Worm (Caenorhabditis elegans) whole organism, L1 larva: ENCODE measurements around the gene twk-12.

Experiments used
- F16B12.6 ChIP-seq: fragments of 150-350 bp; optimal IDR thresholded peaks from 2 replicates; lab custom pipeline; 2014; ENCODE audit warnings: missing biosample characterization, missing genetic modification characterization
- Y116A8C.19 ChIP-seq: sonication (generic microtip); optimal IDR thresholded peaks from 2 replicates; lab custom pipeline; 2016; ENCODE audit warnings: missing compliant biosample characterization, missing genetic modification characterization, borderline replicate concordance
- alr-1 ChIP-seq: fragments of 200-800 bp; sonication (Bioruptor generic); optimal IDR thresholded peaks from 2 replicates; lab custom pipeline; 2018; ENCODE audit warnings: borderline replicate concordance, mild to moderate bottlenecking, missing genetic modification characterization, missing compliant biosample characterization
- blmp-1 ChIP-seq: fragments of 150-350 bp; optimal IDR thresholded peaks from 2 replicates; lab custom pipeline; 2014; ENCODE audit warnings: missing biosample characterization, missing genetic modification characterization
- ceh-82 ChIP-seq, 3 experiments: fragments of 150-350 bp in 1 of 3; sonication (generic microtip) in 2 of 3; optimal IDR thresholded peaks; 2 replicates each; lab custom pipeline; 2014 to 2017; ENCODE audit warnings: missing biosample characterization in 3 of 3, missing genetic modification characterization in 3 of 3
- ceh-88 ChIP-seq: fragments of 200-800 bp; sonication (Bioruptor generic); IDR thresholded peaks from 2 replicates; pipeline ENCODE4 v1.3.6; 2022; ENCODE audit warnings: missing genetic modification characterization, missing compliant biosample characterization
- ces-1 ChIP-seq: fragments of 150-350 bp; optimal IDR thresholded peaks from 2 replicates; lab custom pipeline; 2014; ENCODE audit warnings: missing biosample characterization, missing genetic modification reagents, missing genetic modification characterization
- dpl-1 ChIP-seq, 3 experiments: fragments of 150-350 bp in 2 of 3; sonication (generic microtip) in 1 of 3; optimal IDR thresholded peaks; 2 replicates each; lab custom pipeline; 2014 to 2017; ENCODE audit warnings: missing biosample characterization in 3 of 3, missing genetic modification characterization in 3 of 3, missing genetic modification reagents in 3 of 3
- dsc-1 ChIP-seq: sonication (generic microtip); optimal IDR thresholded peaks from 2 replicates; lab custom pipeline; 2016; ENCODE audit warnings: mild to moderate bottlenecking, missing genetic modification characterization, missing compliant biosample characterization
- efl-1 ChIP-seq, 4 experiments: fragments of 150-350 bp; optimal IDR thresholded peaks in 3 of 4; peaks in 1 of 4; 1 replicate in 1 of 4; 2 replicates in 3 of 4; lab custom pipeline; 2014; ENCODE audit warnings: missing biosample characterization in 2 of 4, missing genetic modification characterization in 2 of 4, missing genetic modification reagents in 2 of 4
- elt-3 ChIP-seq, 6 experiments: fragments of 150-350 bp in 1 of 6; sonication (generic microtip); optimal IDR thresholded peaks; 2 replicates each; lab custom pipeline; 2017 to 2018; ENCODE audit warnings: missing biosample characterization in 6 of 6, missing genetic modification characterization in 6 of 6, inconsistent platforms in 1 of 6
- fkh-4 ChIP-seq: sonication (generic microtip); optimal IDR thresholded peaks from 2 replicates; lab custom pipeline; 2016; ENCODE audit warnings: missing compliant biosample characterization, missing genetic modification characterization, borderline replicate concordance
- fkh-8 ChIP-seq: sonication (generic microtip); optimal IDR thresholded peaks from 2 replicates; lab custom pipeline; 2016; ENCODE audit warnings: mild to moderate bottlenecking, missing genetic modification characterization, missing compliant biosample characterization
- fos-1 ChIP-seq: fragments of 150-350 bp; optimal IDR thresholded peaks from 2 replicates; lab custom pipeline; 2014; ENCODE audit warnings: missing biosample characterization, missing genetic modification characterization
- hlh-4 ChIP-seq: sonication (generic microtip); optimal IDR thresholded peaks from 2 replicates; lab custom pipeline; 2016; ENCODE audit warnings: mild to moderate bottlenecking, missing genetic modification characterization, missing compliant biosample characterization
- irx-1 ChIP-seq: sonication (generic microtip); optimal IDR thresholded peaks from 2 replicates; lab custom pipeline; 2016; ENCODE audit warnings: missing genetic modification characterization, missing compliant biosample characterization
- lin-13 ChIP-seq: fragments of 150-350 bp; optimal IDR thresholded peaks from 2 replicates; lab custom pipeline; 2014; ENCODE audit warnings: missing biosample characterization, missing genetic modification reagents, missing genetic modification characterization
- lin-15B ChIP-seq: fragments of 150-350 bp; sonication (generic microtip); optimal IDR thresholded peaks from 3 replicates; lab custom pipeline; 2014; ENCODE audit warnings: missing biosample characterization, missing genetic modification characterization
- lin-35 ChIP-seq, 2 experiments: fragments of 150-350 bp; optimal IDR thresholded peaks; 2 replicates each; lab custom pipeline; 2014; ENCODE audit warnings: missing biosample characterization in 2 of 2, missing genetic modification characterization in 2 of 2, missing genetic modification reagents in 2 of 2
- lin-39 ChIP-seq: fragments of 150-350 bp; optimal IDR thresholded peaks from 2 replicates; lab custom pipeline; 2014; ENCODE audit warnings: missing biosample characterization, missing genetic modification reagents, missing genetic modification characterization
- lsy-2 ChIP-seq, 2 experiments: fragments of 150-350 bp; optimal IDR thresholded peaks; 2 replicates each; lab custom pipeline; 2014; ENCODE audit warnings: missing biosample characterization in 2 of 2, missing genetic modification characterization in 2 of 2
- mef-2 ChIP-seq: fragments of 150-350 bp; optimal IDR thresholded peaks from 2 replicates; lab custom pipeline; 2014; ENCODE audit warnings: missing biosample characterization, missing genetic modification characterization
- mep-1 ChIP-seq: fragments of 150-350 bp; optimal IDR thresholded peaks from 2 replicates; lab custom pipeline; 2014; ENCODE audit warnings: missing biosample characterization, missing genetic modification characterization
- nhr-19 ChIP-seq: fragments of 200-800 bp; sonication (Bioruptor generic); conservative IDR thresholded peaks from 2 replicates; pipeline ENCODE4 v1.3.6; 2022; ENCODE audit warnings: missing genetic modification characterization, missing compliant biosample characterization
- nhr-20 ChIP-seq: sonication (generic microtip); optimal IDR thresholded peaks from 2 replicates; lab custom pipeline; 2016; ENCODE audit warnings: mild to moderate bottlenecking, missing genetic modification characterization, missing compliant biosample characterization
- nhr-237 ChIP-seq: fragments of 150-350 bp; optimal IDR thresholded peaks from 2 replicates; lab custom pipeline; 2014; ENCODE audit warnings: missing biosample characterization, missing genetic modification characterization
- nhr-28 ChIP-seq: fragments of 150-350 bp; optimal IDR thresholded peaks from 2 replicates; lab custom pipeline; 2014; ENCODE audit warnings: missing biosample characterization, missing genetic modification characterization
- nhr-71 ChIP-seq: sonication (generic microtip); optimal IDR thresholded peaks from 2 replicates; lab custom pipeline; 2016; ENCODE audit warnings: mild to moderate bottlenecking, missing genetic modification characterization, moderate library complexity, missing compliant biosample characterization
- nhr-77 ChIP-seq: fragments of 150-350 bp; optimal IDR thresholded peaks from 2 replicates; lab custom pipeline; 2014; ENCODE audit warnings: missing biosample characterization, missing genetic modification characterization
- nhr-84 ChIP-seq: sonication (generic microtip); optimal IDR thresholded peaks from 2 replicates; lab custom pipeline; 2017; ENCODE audit warnings: missing biosample characterization, missing genetic modification characterization
- nhr-85 ChIP-seq: sonication (generic microtip); peaks from one replicate; lab custom pipeline; 2016; ENCODE audit warnings: missing genetic modification characterization, inconsistent platforms, missing compliant biosample characterization
- nhr-90 ChIP-seq: sonication (generic microtip); optimal IDR thresholded peaks from 2 replicates; lab custom pipeline; 2016; ENCODE audit warnings: mild to moderate bottlenecking, missing genetic modification characterization, missing compliant biosample characterization; ENCODE audit not compliant: poor library complexity
- pqm-1 ChIP-seq: sonication (generic microtip); optimal IDR thresholded peaks from 3 replicates; lab custom pipeline; 2017; ENCODE audit warnings: missing biosample characterization, missing genetic modification characterization
- rnt-1 ChIP-seq: sonication (generic microtip); optimal IDR thresholded peaks from 2 replicates; lab custom pipeline; 2016; ENCODE audit warnings: mild to moderate bottlenecking, missing genetic modification characterization, moderate library complexity, missing compliant biosample characterization
- snu-23 ChIP-seq: sonication (generic microtip); optimal IDR thresholded peaks from 2 replicates; lab custom pipeline; 2016; ENCODE audit warnings: missing genetic modification characterization, missing compliant biosample characterization
- sptf-1 ChIP-seq: fragments of 150-350 bp; optimal IDR thresholded peaks from 2 replicates; lab custom pipeline; 2014; ENCODE audit warnings: missing biosample characterization, missing genetic modification characterization
- swsn-7 ChIP-seq: sonication (generic microtip); optimal IDR thresholded peaks from 2 replicates; lab custom pipeline; 2016; ENCODE audit warnings: missing genetic modification characterization, missing compliant biosample characterization
- tbx-2 ChIP-seq: sonication (generic microtip); optimal IDR thresholded peaks from 2 replicates; lab custom pipeline; 2016; ENCODE audit warnings: missing genetic modification characterization, missing compliant biosample characterization
- unc-30 ChIP-seq: sonication (generic microtip); optimal IDR thresholded peaks from 2 replicates; lab custom pipeline; 2017; ENCODE audit warnings: missing biosample characterization, missing genetic modification characterization
- unc-62 ChIP-seq: fragments of 150-350 bp; optimal IDR thresholded peaks from 2 replicates; lab custom pipeline; 2014; ENCODE audit warnings: missing biosample characterization, missing genetic modification reagents, missing genetic modification characterization
- unc-86 ChIP-seq: sonication (generic microtip); optimal IDR thresholded peaks from 2 replicates; lab custom pipeline; 2016; ENCODE audit warnings: missing genetic modification characterization, missing compliant biosample characterization
- xbp-1 ChIP-seq: sonication (generic microtip); optimal IDR thresholded peaks from 2 replicates; lab custom pipeline; 2016; ENCODE audit warnings: missing genetic modification characterization, missing compliant biosample characterization
- zag-1 ChIP-seq: fragments of 150-350 bp; optimal IDR thresholded peaks from 2 replicates; lab custom pipeline; 2014; ENCODE audit warnings: missing biosample characterization, missing genetic modification characterization
- zip-4 ChIP-seq: fragments of 200-800 bp; sonication (Bioruptor generic); optimal IDR thresholded peaks from 2 replicates; lab custom pipeline; 2018; ENCODE audit warnings: mild to moderate bottlenecking, missing genetic modification characterization, moderate library complexity, missing compliant biosample characterization
- ztf-11 ChIP-seq, 2 experiments: sonication (generic microtip); optimal IDR thresholded peaks; 2 replicates each; lab custom pipeline; 2016 to 2017; ENCODE audit warnings: missing genetic modification characterization in 2 of 2, missing biosample characterization in 1 of 2, missing compliant biosample characterization in 1 of 2
- ztf-4 ChIP-seq: fragments of 150-350 bp; optimal IDR thresholded peaks from 2 replicates; lab custom pipeline; 2014; ENCODE audit warnings: missing biosample characterization, missing genetic modification characterization

Gene twk-12

DNA sequence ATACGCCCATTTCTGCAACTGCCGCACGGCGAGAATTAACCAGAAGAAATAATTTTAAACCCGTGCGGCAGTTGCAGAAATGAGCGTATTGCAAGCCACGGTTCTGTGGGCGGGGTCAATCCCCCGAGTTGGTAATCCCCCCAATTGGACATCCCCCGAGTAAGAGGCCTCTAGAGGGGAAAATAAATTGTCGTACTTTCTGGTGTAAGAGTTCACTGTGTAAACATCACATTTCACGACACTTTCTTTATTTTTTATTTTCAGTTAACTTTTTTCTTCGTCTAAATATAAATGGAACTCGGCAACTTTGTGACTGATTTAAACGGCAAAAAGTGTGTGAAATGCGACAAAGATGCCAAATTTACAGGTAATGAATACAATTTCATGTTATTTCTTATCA lies 9.4 kb upstream of the twk-12 start, which contains the start of gene tut-2:
tut-2 (plus strand) TSS at position 277 of the 400 bp plus-strand sequence.
- peak; percentile 32 for TF ChIP-seq blmp-1 (tag; lab: Kevin White, UChicago)
- TF ChIP-seq dpl-1 (GFP tag; optimal IDR thresholded peaks at IDR 0.05; lab: Kevin White, UChicago): peak in 1 of 3 experiments; percentile 19
- TF ChIP-seq nhr-19 (GFP tag; lab: Robert Waterston, UW): 0 out of 2 replicates have a peak, but pooled peaks have one; percentile 4
- TF ChIP-seq efl-1 (optimal IDR thresholded peaks at IDR 0.05; lab: Kevin White, UChicago): peak in 1 of 2 experiments; percentile 35
- peak; percentile 26 to 94 for TF ChIP-seq efl-1 (GFP tag; optimal IDR thresholded peaks at IDR 0.05 in 1 of 2; lab: Kevin White, UChicago)
- TF ChIP-seq snu-23 (GFP tag; lab: Kevin White, UChicago): peak; percentile 7
- TF ChIP-seq xbp-1 (tag; lab: Kevin White, UChicago): no peak
- no peak for TF ChIP-seq fkh-4 (tag; lab: Kevin White, UChicago)
- TF ChIP-seq lin-35 (GFP tag; optimal IDR thresholded peaks at IDR 0.05; lab: Kevin White, UChicago): peak in 1 of 2 experiments; percentile 32
- peak; percentile 76 for TF ChIP-seq F16B12.6 (tag; lab: Kevin White, UChicago)
- no peak for TF ChIP-seq swsn-7 (tag; lab: Kevin White, UChicago)

DNA sequence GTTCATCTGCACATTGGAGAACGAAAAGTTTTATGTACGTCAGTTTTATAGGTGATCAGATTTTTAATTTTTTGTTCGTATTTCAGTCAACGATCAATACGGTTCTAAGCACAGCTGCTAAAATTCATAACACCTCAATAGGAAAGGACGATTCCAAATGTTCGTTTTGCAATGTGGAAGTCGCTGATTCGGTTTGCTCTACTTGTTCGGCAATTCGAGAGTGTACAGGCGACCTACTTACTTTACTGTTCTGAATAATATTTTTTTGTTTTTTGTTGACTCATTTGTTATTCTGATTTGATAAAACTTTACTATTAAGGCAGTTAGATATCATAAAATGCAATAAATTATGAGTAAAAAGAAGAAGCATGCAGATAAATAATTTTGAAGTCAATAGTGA lies 8.0 kb upstream of the twk-12 start:
- no peak for TF ChIP-seq pqm-1 (tag; lab: Kevin White, UChicago)
- no peak for TF ChIP-seq ztf-4 (tag; lab: Kevin White, UChicago)
- TF ChIP-seq, all 84 proteins: peak for 0

DNA sequence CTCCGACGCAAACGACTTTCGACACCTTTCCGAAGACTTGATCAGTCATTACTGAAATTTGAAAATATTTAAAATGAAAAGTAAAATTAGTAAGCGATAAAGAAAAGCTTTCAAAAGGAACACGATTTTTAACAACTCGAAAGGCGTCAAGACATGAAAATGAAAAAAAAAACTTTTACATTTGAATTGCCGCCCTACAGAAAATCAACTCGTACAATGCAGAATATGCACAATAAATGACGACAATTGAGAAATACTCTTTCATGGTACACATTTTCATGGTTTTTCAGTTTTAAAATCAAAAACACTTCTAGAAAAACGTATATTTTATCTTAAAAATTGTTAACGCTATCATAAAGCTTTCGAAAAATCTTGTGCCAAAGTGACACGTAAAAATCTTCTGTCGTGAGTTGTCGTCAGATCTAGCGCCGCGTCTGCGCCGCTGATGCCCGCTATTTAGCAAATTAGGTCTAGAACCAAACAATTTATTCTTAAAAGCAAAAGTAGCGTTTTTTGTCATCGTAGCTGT lies 5.9 kb upstream of the twk-12 start, which contains the start of gene sqv-4:
sqv-4 (minus strand) TSS at position 51 of the 529 bp plus-strand sequence.
- no peak for TF ChIP-seq zag-1 (tag; lab: Kevin White, UChicago)
- TF ChIP-seq ceh-88 (GFP tag; lab: Robert Waterston, UW): no peak
- no peak for TF ChIP-seq lin-15B (tag; lab: Kevin White, UChicago)
- TF ChIP-seq lin-13 (GFP tag; lab: Kevin White, UChicago): no peak
- peak; percentile 10 for TF ChIP-seq unc-86 (tag; lab: Kevin White, UChicago)
- TF ChIP-seq alr-1 (tag; lab: Kevin White, UChicago): no peak
- TF ChIP-seq ceh-82 (tag; optimal IDR thresholded peaks at IDR 0.05; lab: Kevin White, UChicago): no peak
- peak; percentile 72 for TF ChIP-seq F16B12.6 (tag; lab: Kevin White, UChicago)
- TF ChIP-seq tbx-2 (tag; lab: Kevin White, UChicago): peak; percentile 61
- no peak for TF ChIP-seq unc-30 (tag; lab: Kevin White, UChicago)
- no peak for TF ChIP-seq nhr-28 (tag; lab: Kevin White, UChicago)
- no peak for TF ChIP-seq fkh-8 (tag; lab: Kevin White, UChicago)
- TF ChIP-seq ztf-11 (tag; optimal IDR thresholded peaks at IDR 0.05; lab: Kevin White, UChicago): no peak
- no peak for TF ChIP-seq rnt-1 (tag; lab: Kevin White, UChicago)
- no peak for TF ChIP-seq elt-3 (tag; optimal IDR thresholded peaks at IDR 0.05; lab: Kevin White, UChicago)
- no peak for TF ChIP-seq nhr-77 (tag; lab: Kevin White, UChicago)
- TF ChIP-seq nhr-71: peak; percentile 70
- TF ChIP-seq dsc-1 (tag; lab: Kevin White, UChicago): peak; percentile 44
- TF ChIP-seq nhr-237 (tag; lab: Kevin White, UChicago): no peak
- no peak for TF ChIP-seq fos-1 (tag; lab: Kevin White, UChicago)
- TF ChIP-seq nhr-84 (tag; lab: Kevin White, UChicago): no peak
- TF ChIP-seq pqm-1 (tag; lab: Kevin White, UChicago): no peak
- peak; percentile 32 for TF ChIP-seq nhr-20 (tag; lab: Kevin White, UChicago)
- peak; percentile 81 to 92 for TF ChIP-seq lin-35 (GFP tag; optimal IDR thresholded peaks at IDR 0.05; lab: Kevin White, UChicago)
- peak; percentile 16; the same call in 1 of the 2 replicates for TF ChIP-seq nhr-19 (GFP tag; lab: Robert Waterston, UW)
- TF ChIP-seq hlh-4: no peak
- TF ChIP-seq nhr-85 (tag; lab: Kevin White, UChicago): peak; percentile 10
- TF ChIP-seq lin-39 (tag; lab: Kevin White, UChicago): no peak
- TF ChIP-seq zip-4 (GFP tag; lab: Kevin White, UChicago): no peak
- peak; percentile 11 for TF ChIP-seq nhr-90 (tag; lab: Kevin White, UChicago)
- no peak for TF ChIP-seq Y116A8C.19 (tag; lab: Kevin White, UChicago)
- no peak for TF ChIP-seq blmp-1 (tag; lab: Kevin White, UChicago)
- no peak for TF ChIP-seq mef-2
- peak; percentile 0 for TF ChIP-seq irx-1 (tag; lab: Kevin White, UChicago)
- TF ChIP-seq ces-1 (GFP tag; lab: Kevin White, UChicago): no peak
- peak; percentile 18 for TF ChIP-seq mep-1 (tag; lab: Kevin White, UChicago)
- TF ChIP-seq sptf-1 (tag; lab: Kevin White, UChicago): no peak
- peak; percentile 59 for TF ChIP-seq xbp-1 (tag; lab: Kevin White, UChicago)
- peak; percentile 28 to 78 for TF ChIP-seq lsy-2 (tag; optimal IDR thresholded peaks at IDR 0.05; lab: Kevin White, UChicago)
- TF ChIP-seq efl-1 (optimal IDR thresholded peaks at IDR 0.05; lab: Kevin White, UChicago): peak; percentile 28 to 89
- TF ChIP-seq efl-1 (GFP tag; optimal IDR thresholded peaks at IDR 0.05 in 1 of 2; lab: Kevin White, UChicago): peak; percentile 86 to 98
- TF ChIP-seq dpl-1 (GFP tag; optimal IDR thresholded peaks at IDR 0.05; lab: Kevin White, UChicago): peak; percentile 82 to 88 (median 84)
- no peak for TF ChIP-seq unc-62 (GFP tag; lab: Kevin White, UChicago)
- peak; percentile 67 for TF ChIP-seq snu-23 (GFP tag; lab: Kevin White, UChicago)
